Worm (Caenorhabditis elegans) whole organism, midembryonic: Measurements from ENCODE around the gene pmp-2.

ENCODE experiments used
- T22C8.4 ChIP-seq: fragments of 200-800 bp; sonication (Bioruptor generic); IDR thresholded peaks from 2 replicates; pipeline ENCODE4 v1.3.6; 2022; ENCODE audit warnings: missing genetic modification characterization, missing compliant biosample characterization
- cog-1 ChIP-seq: sonication (generic microtip); optimal IDR thresholded peaks from 2 replicates; lab custom pipeline; 2016; ENCODE audit warnings: missing genetic modification characterization, missing compliant biosample characterization
- flt-1 ChIP-seq: fragments of 200-800 bp; sonication (Bioruptor generic); IDR thresholded peaks from 2 replicates; pipeline ENCODE4 v1.3.6; 2022; ENCODE audit warnings: missing genetic modification characterization, missing compliant biosample characterization
- klf-2 ChIP-seq: fragments of 200-800 bp; sonication (Bioruptor generic); conservative IDR thresholded peaks from 2 replicates; pipeline ENCODE4 v1.3.6; 2022; ENCODE audit warnings: missing genetic modification reagents, missing genetic modification characterization, missing compliant biosample characterization
- med-1 ChIP-seq: sonication (generic microtip); optimal IDR thresholded peaks from 2 replicates; lab custom pipeline; 2017; ENCODE audit warnings: missing genetic modification characterization, mild to moderate bottlenecking, missing compliant biosample characterization, antibody characterized with exemption, missing genetic modification reagents; ENCODE audit not compliant: insufficient read depth
- ref-1 ChIP-seq: fragments of 200-800 bp; sonication (Bioruptor generic); conservative IDR thresholded peaks from 2 replicates; pipeline ENCODE4 v1.3.6; 2022; ENCODE audit warnings: missing genetic modification reagents, missing genetic modification characterization, missing compliant biosample characterization
- tab-1 ChIP-seq: fragments of 200-800 bp; sonication (Bioruptor generic); IDR thresholded peaks from 2 replicates; pipeline ENCODE4 v1.3.6; 2022; ENCODE audit warnings: missing genetic modification characterization, missing compliant biosample characterization
- ztf-23 ChIP-seq: fragments of 200-800 bp; sonication (Bioruptor generic); IDR thresholded peaks from 2 replicates; pipeline ENCODE4 v1.3.6; 2022; ENCODE audit warnings: missing genetic modification reagents, missing genetic modification characterization, missing compliant biosample characterization
- ztf-29 ChIP-seq: fragments of 200-800 bp; sonication (Bioruptor generic); IDR thresholded peaks from 2 replicates; pipeline ENCODE4 v1.3.6; 2022; ENCODE audit warnings: missing genetic modification reagents, missing genetic modification characterization, missing compliant biosample characterization

DNA sequence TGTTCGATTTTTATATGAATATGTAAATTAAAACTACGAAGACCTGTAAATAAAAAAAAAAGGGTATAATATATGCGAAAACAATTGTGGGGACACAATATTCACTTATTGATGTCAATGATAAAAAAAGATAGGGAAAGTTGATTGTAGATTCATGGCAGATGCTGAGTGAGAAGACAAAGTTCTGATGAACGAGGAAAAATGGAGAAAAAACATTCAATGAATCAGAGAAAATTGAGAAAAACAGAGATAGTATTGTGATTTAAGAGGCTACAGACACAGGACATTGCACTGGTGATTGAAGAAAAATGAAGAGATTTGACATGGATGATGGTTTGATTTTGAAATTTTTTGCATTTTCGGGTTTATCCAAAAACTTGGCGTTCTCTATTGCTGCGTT is 21.1 kb upstream of the pmp-2 start:
- TF ChIP-seq cog-1 (tag; lab: Kevin White, UChicago), result no peak
- TF ChIP-seq flt-1, result no peak
- TF ChIP-seq ztf-29 (GFP tag; lab: Robert Waterston, UW), result no peak
- no peak for TF ChIP-seq tab-1 (GFP tag; lab: Robert Waterston, UW)
- no peak for TF ChIP-seq klf-2
- no peak for TF ChIP-seq med-1
- TF ChIP-seq T22C8.4 (GFP tag; lab: Robert Waterston, UW), result no peak
- no peak for TF ChIP-seq ztf-23
- no peak for TF ChIP-seq ref-1 (GFP tag; lab: Robert Waterston, UW)
